Worm (Caenorhabditis elegans) whole organism, L4/young adult: ENCODE measurements around the gene str-200.
"Not testable (repeated sequence)": the region's sequence is repeated elsewhere in the genome, so short reads cannot be mapped to it uniquely, and the experiment has no call there.

ENCODE experiments used
- W03F9.2 ChIP-seq: fragments of 150-350 bp; optimal IDR thresholded peaks from 2 replicates; lab custom pipeline; 2014; ENCODE audit warnings: missing biosample characterization, missing genetic modification characterization
- dao-5 ChIP-seq: sonication (generic microtip); optimal IDR thresholded peaks from 2 replicates; lab custom pipeline; 2016; ENCODE audit warnings: missing genotype, missing genetic modification characterization, moderate library complexity, missing compliant biosample characterization
- him-1 ChIP-seq: sonication (generic microtip); optimal IDR thresholded peaks from 2 replicates; lab custom pipeline; 2016; ENCODE audit warnings: missing genotype, missing genetic modification reagents, missing genetic modification characterization, missing compliant biosample characterization

Gene str-200

ce11 chrV:17458069-17458468 is at the start of gene str-200:
str-200 (minus strand) TSS chrV:17458169.
- TF ChIP-seq W03F9.2 (tag; lab: Kevin White, UChicago) (no peak), him-1 (tag; lab: Kevin White, UChicago) (no peak), dao-5 (tag; lab: Kevin White, UChicago) (no peak)

- TF ChIP-seq W03F9.2 (tag; lab: Kevin White, UChicago) (no peak), him-1 (tag; lab: Kevin White, UChicago) (no peak), dao-5 (tag; lab: Kevin White, UChicago) (no peak)
Measured at ce11 chrV:17506289-17506688, 48.3 kb upstream of the str-200 start, which contains the start of gene srw-31. srw-31 (plus strand) TSS chrV:17506589.

ce11 chrV:17500055-17500454 is 42.1 kb upstream of the str-200 start:
- TF ChIP-seq W03F9.2 (tag; lab: Kevin White, UChicago), result no peak
- no peak for TF ChIP-seq dao-5 (tag; lab: Kevin White, UChicago)
- TF ChIP-seq him-1 (tag; lab: Kevin White, UChicago), result no peak

ce11 chrV:17496071-17496470 is 38.1 kb upstream of the str-200 start, which contains the start of gene srh-118:
srh-118 (minus strand) TSS chrV:17496171.
- no peak for TF ChIP-seq dao-5 (tag; lab: Kevin White, UChicago)
- TF ChIP-seq W03F9.2 (tag; lab: Kevin White, UChicago), result no peak
- no peak for TF ChIP-seq him-1 (tag; lab: Kevin White, UChicago)

ce11 chrV:17493732-17494131 is 35.8 kb upstream of the str-200 start, which contains the start of gene fbxa-102:
fbxa-102 (minus strand) TSS chrV:17493832.
- TF ChIP-seq dao-5 (tag; lab: Kevin White, UChicago) (no peak), W03F9.2 (tag; lab: Kevin White, UChicago) (no peak), him-1 (tag; lab: Kevin White, UChicago) (no peak)

ce11 chrV:17486034-17486433 is 28.1 kb upstream of the str-200 start, which contains the start of gene scl-24:
scl-24 (plus strand) TSS chrV:17486334.
- TF ChIP-seq dao-5 (tag; lab: Kevin White, UChicago), result no peak
- no peak for TF ChIP-seq W03F9.2 (tag; lab: Kevin White, UChicago)
- no peak for TF ChIP-seq him-1 (tag; lab: Kevin White, UChicago)

- no peak for TF ChIP-seq W03F9.2 (tag; lab: Kevin White, UChicago)
- TF ChIP-seq dao-5 (tag; lab: Kevin White, UChicago), result no peak
- TF ChIP-seq him-1 (tag; lab: Kevin White, UChicago), result no peak
Measured at ce11 chrV:17485078-17485477, 27.1 kb upstream of the str-200 start, which contains the start of gene srh-111. srh-111 (minus strand) TSS chrV:17485178.

ce11 chrV:17476490-17476889 is 18.5 kb upstream of the str-200 start, which contains the start of gene srbc-61:
srbc-61 (plus strand) TSS chrV:17476790.
- no peak for TF ChIP-seq dao-5 (tag; lab: Kevin White, UChicago)
- no peak for TF ChIP-seq him-1 (tag; lab: Kevin White, UChicago)
- no peak for TF ChIP-seq W03F9.2 (tag; lab: Kevin White, UChicago)

ce11 chrV:17473699-17474098 is 15.7 kb upstream of the str-200 start, which contains the start of gene srh-123:
srh-123 (plus strand) TSS chrV:17473999.
- TF ChIP-seq dao-5 (tag; lab: Kevin White, UChicago), result no peak
- TF ChIP-seq him-1 (tag; lab: Kevin White, UChicago), result no peak
- TF ChIP-seq W03F9.2 (tag; lab: Kevin White, UChicago), result no peak

- no peak for TF ChIP-seq him-1 (tag; lab: Kevin White, UChicago)
- TF ChIP-seq dao-5 (tag; lab: Kevin White, UChicago), result no peak
Measured at ce11 chrV:17471564-17471963, 13.6 kb upstream of the str-200 start, which contains the start of gene srh-235. srh-235 (minus strand) TSS chrV:17471664.

- TF ChIP-seq him-1 (tag; lab: Kevin White, UChicago) (no peak), dao-5 (tag; lab: Kevin White, UChicago) (no peak), W03F9.2 (tag; lab: Kevin White, UChicago) (no peak)
Measured at ce11 chrV:17469180-17469579, 11.2 kb upstream of the str-200 start, which contains the start of gene F20E11.17. F20E11.17 (minus strand) TSS chrV:17469280.

- no peak for TF ChIP-seq him-1 (tag; lab: Kevin White, UChicago)
- no peak for TF ChIP-seq dao-5 (tag; lab: Kevin White, UChicago)
- no peak for TF ChIP-seq W03F9.2 (tag; lab: Kevin White, UChicago)
Measured at ce11 chrV:17467881-17468280, 9.9 kb upstream of the str-200 start.

ce11 chrV:17466751-17467150 is 8.8 kb upstream of the str-200 start, which contains the start of gene srw-72:
srw-72 (plus strand) TSS chrV:17467051.
- TF ChIP-seq W03F9.2 (tag; lab: Kevin White, UChicago), result no peak
- TF ChIP-seq him-1 (tag; lab: Kevin White, UChicago), result no peak
- TF ChIP-seq dao-5 (tag; lab: Kevin White, UChicago), result no peak

ce11 chrV:17464278-17464677 is 6.3 kb upstream of the str-200 start, which contains the start of gene F20E11.7:
F20E11.7 (plus strand) TSS chrV:17464578.
- not testable (repeated sequence) for TF ChIP-seq dao-5, him-1, W03F9.2 (tag; lab: Kevin White, UChicago)
